Worm (Caenorhabditis elegans) whole organism, L1 larva: ENCODE measurements around the gene nhr-148.

Experiments
- aly-2 ChIP-seq: fragments of 150-350 bp; optimal IDR thresholded peaks from 2 replicates; lab custom pipeline; 2014; ENCODE audit warnings: missing biosample characterization, missing genetic modification characterization
- ama-1 ChIP-seq: fragments of 150-350 bp; optimal IDR thresholded peaks from 2 replicates; lab custom pipeline; 2014
- ceh-63 ChIP-seq: fragments of 200-800 bp; sonication (Bioruptor generic); optimal IDR thresholded peaks from 2 replicates; lab custom pipeline; 2018; ENCODE audit warnings: mild to moderate bottlenecking, missing genetic modification characterization, missing compliant biosample characterization
- ceh-90 ChIP-seq: sonication (generic microtip); optimal IDR thresholded peaks from 2 replicates; lab custom pipeline; 2016; ENCODE audit warnings: missing genetic modification characterization, missing compliant biosample characterization
- elt-3 ChIP-seq, 6 experiments: fragments of 150-350 bp in 1 of 6; sonication (generic microtip); optimal IDR thresholded peaks; 2 replicates each; lab custom pipeline; 2017 to 2018; ENCODE audit warnings: missing biosample characterization in 6 of 6, missing genetic modification characterization in 6 of 6, inconsistent platforms in 1 of 6
- lir-3 ChIP-seq: sonication (generic microtip); optimal IDR thresholded peaks from 2 replicates; lab custom pipeline; 2016; ENCODE audit warnings: mild to moderate bottlenecking, missing genetic modification characterization, moderate library complexity, missing compliant biosample characterization; ENCODE audit not compliant: poor library complexity
- nhr-11 ChIP-seq: fragments of 150-350 bp; optimal IDR thresholded peaks from 2 replicates; lab custom pipeline; 2014; ENCODE audit warnings: missing biosample characterization, missing genetic modification characterization
- nhr-19 ChIP-seq: fragments of 200-800 bp; sonication (Bioruptor generic); conservative IDR thresholded peaks from 2 replicates; pipeline ENCODE4 v1.3.6; 2022; ENCODE audit warnings: missing genetic modification characterization, missing compliant biosample characterization
- nhr-47 ChIP-seq: sonication (generic microtip); optimal IDR thresholded peaks from 2 replicates; lab custom pipeline; 2016; ENCODE audit warnings: mild to moderate bottlenecking, missing genetic modification characterization, moderate library complexity, missing compliant biosample characterization
- nhr-77 ChIP-seq: fragments of 150-350 bp; optimal IDR thresholded peaks from 2 replicates; lab custom pipeline; 2014; ENCODE audit warnings: missing biosample characterization, missing genetic modification characterization
- pqm-1 ChIP-seq: sonication (generic microtip); optimal IDR thresholded peaks from 3 replicates; lab custom pipeline; 2017; ENCODE audit warnings: missing biosample characterization, missing genetic modification characterization
- swsn-7 ChIP-seq: sonication (generic microtip); optimal IDR thresholded peaks from 2 replicates; lab custom pipeline; 2016; ENCODE audit warnings: missing genetic modification characterization, missing compliant biosample characterization
- unc-130 ChIP-seq: fragments of 150-350 bp; optimal IDR thresholded peaks from 2 replicates; lab custom pipeline; 2017; ENCODE audit warnings: missing biosample characterization, missing genetic modification characterization, inconsistent platforms
- zag-1 ChIP-seq: fragments of 150-350 bp; optimal IDR thresholded peaks from 2 replicates; lab custom pipeline; 2014; ENCODE audit warnings: missing biosample characterization, missing genetic modification characterization

DNA sequence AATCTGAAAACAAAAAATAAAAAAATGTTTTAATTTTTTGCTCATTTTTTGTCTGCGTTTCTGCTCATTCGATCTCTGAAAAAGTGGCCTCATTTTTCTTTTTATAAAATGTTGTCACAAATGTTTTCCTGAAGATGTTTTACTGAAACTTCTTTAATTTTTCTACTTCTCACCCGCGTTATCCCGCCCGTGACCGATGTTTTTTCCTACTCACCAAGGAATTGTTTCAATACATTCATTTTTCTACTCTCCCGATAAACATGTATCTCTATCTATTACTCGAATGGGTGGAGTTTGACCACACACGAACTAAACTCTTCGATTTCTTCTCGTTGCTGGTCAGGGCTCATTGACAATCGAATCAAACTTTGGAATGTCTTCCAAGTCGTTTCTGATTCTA, 11.1 kb upstream of the nhr-148 start, which contains the start of gene F10G2.2:
- TF ChIP-seq ceh-63 (GFP tag; lab: Kevin White, UChicago) (no peak), zag-1 (tag; lab: Kevin White, UChicago) (no peak), ceh-90 (tag; lab: Kevin White, UChicago) (no peak), ama-1 (lab: Kevin White, UChicago) (no peak), pqm-1 (no peak), swsn-7 (tag; lab: Kevin White, UChicago) (no peak), elt-3 (tag; optimal IDR thresholded peaks at IDR 0.05; lab: Kevin White, UChicago) (no peak), nhr-11 (tag; lab: Kevin White, UChicago) (no peak), nhr-77 (tag; lab: Kevin White, UChicago) (no peak), unc-130 (no peak), lir-3 (no peak), nhr-19 (GFP tag; lab: Robert Waterston, UW) (no peak), aly-2 (no peak), nhr-47 (no peak)
